Worm (Caenorhabditis elegans) whole organism, late embryonic: ENCODE measurements around the gene srd-49.

Experiments used
- ama-1 ChIP-seq: fragments of 150-350 bp; optimal IDR thresholded peaks from 2 replicates; lab custom pipeline; 2014
- ceh-45 ChIP-seq: fragments of 200-800 bp; sonication (Bioruptor generic); IDR thresholded peaks from 2 replicates; pipeline ENCODE4 v1.3.6; 2022; ENCODE audit warnings: missing genetic modification reagents, missing genetic modification characterization, missing compliant biosample characterization
- fkh-10 ChIP-seq: fragments of 150-350 bp; optimal IDR thresholded peaks from 2 replicates; lab custom pipeline; 2014; ENCODE audit warnings: missing biosample characterization, missing genetic modification reagents, missing genetic modification characterization
- nfya-1 ChIP-seq: sonication (generic microtip); optimal IDR thresholded peaks from 2 replicates; lab custom pipeline; 2017; ENCODE audit warnings: missing genetic modification characterization, mild to moderate bottlenecking, missing compliant biosample characterization, antibody characterized with exemption, moderate library complexity
- pha-2 ChIP-seq: sonication (generic microtip); optimal IDR thresholded peaks from 2 replicates; lab custom pipeline; 2017; ENCODE audit warnings: mild to moderate bottlenecking, missing genetic modification characterization, missing compliant biosample characterization
- pqm-1 ChIP-seq: sonication (generic microtip); optimal IDR thresholded peaks from 2 replicates; lab custom pipeline; 2016; ENCODE audit warnings: missing genetic modification characterization, missing compliant biosample characterization
- sox-4 ChIP-seq: sonication (generic microtip); optimal IDR thresholded peaks from 2 replicates; lab custom pipeline; 2017; ENCODE audit warnings: mild to moderate bottlenecking, missing genetic modification characterization, inconsistent platforms, missing compliant biosample characterization

ce11 chrV:10058748-10059147 lies 35.7 kb upstream of the srd-49 start:
- no peak for TF ChIP-seq ceh-45 (GFP tag; lab: Robert Waterston, UW)
- TF ChIP-seq nfya-1 (tag; lab: Kevin White, UChicago), result no peak
- TF ChIP-seq pha-2 (tag; lab: Kevin White, UChicago), result no peak
- no peak for TF ChIP-seq pqm-1
- TF ChIP-seq fkh-10 (GFP tag; lab: Kevin White, UChicago), result no peak
- TF ChIP-seq ama-1 (lab: Kevin White, UChicago), result no peak
- TF ChIP-seq sox-4 (tag; lab: Kevin White, UChicago), result no peak
